Worm (Caenorhabditis elegans) whole organism, L4 larva: ENCODE measurements around the gene F19B6.10.

Source experiments
- lin-39 ChIP-seq: fragments of 150-350 bp; optimal IDR thresholded peaks from 2 replicates; lab custom pipeline; 2014; ENCODE audit warnings: missing biosample characterization, missing genetic modification reagents, missing genetic modification characterization
- nhr-11 ChIP-seq: fragments of 150-350 bp; optimal IDR thresholded peaks from 2 replicates; lab custom pipeline; 2014; ENCODE audit warnings: missing biosample characterization, missing genetic modification characterization
- nhr-76 ChIP-seq: fragments of 150-350 bp; optimal IDR thresholded peaks from 2 replicates; lab custom pipeline; 2014; ENCODE audit warnings: missing biosample characterization, missing genetic modification characterization

DNA sequence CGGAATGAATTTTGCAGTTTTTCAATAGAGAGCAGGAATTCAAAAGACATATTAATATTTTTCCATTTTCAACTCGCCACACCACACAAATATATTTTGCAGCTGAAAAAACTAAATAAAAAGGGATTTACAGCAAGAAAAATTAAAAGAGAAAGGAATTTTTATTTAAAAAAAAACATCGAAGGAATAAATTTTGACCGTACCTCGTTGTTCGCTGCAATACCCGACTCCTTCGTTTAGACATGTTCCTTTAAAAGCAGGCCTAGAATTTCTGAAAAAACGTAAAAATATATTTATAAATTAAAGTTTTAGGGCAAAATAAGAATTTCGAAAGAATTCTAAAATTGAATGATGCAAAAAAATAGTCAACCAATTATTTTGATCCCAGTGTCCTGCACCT is 1.2 kb upstream of the F19B6.10 start, which contains the start of gene F19B6.1:
- no peak for TF ChIP-seq nhr-11 (tag; lab: Kevin White, UChicago)
- TF ChIP-seq nhr-76 (tag; lab: Kevin White, UChicago): no peak
- no peak for TF ChIP-seq lin-39
